Fruit fly (Drosophila melanogaster): ENCODE data around the gene CG32085.
A peak's percentile ranks its signal among the peaks of the same experiment; 100 is the strongest.

CG32085 gene

DNA sequence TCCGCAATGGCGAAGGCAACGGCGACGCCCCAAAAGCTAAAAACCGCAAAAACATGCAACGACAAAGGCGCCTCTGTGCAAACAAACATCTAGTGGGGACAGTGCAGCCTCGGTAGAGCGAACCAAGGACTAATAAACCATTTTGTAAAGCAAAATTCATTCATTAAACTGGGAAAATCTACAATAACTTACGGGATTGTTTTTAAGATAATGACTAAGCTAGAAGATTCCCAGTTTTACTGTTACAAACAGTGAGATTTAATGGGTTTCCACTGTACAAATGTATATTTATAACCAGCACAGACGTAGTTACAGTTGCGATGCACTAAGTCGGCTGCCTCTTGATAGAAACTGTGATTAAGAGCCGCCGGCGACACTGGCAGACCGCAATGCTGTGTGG is 24.0 kb downstream of the CG32085 start:
- TF ChIP-seq CG8478 (optimal IDR thresholded peaks at IDR 0.05) (no peak), CTCF (optimal IDR thresholded peaks at IDR 0.05) (no peak)

DNA sequence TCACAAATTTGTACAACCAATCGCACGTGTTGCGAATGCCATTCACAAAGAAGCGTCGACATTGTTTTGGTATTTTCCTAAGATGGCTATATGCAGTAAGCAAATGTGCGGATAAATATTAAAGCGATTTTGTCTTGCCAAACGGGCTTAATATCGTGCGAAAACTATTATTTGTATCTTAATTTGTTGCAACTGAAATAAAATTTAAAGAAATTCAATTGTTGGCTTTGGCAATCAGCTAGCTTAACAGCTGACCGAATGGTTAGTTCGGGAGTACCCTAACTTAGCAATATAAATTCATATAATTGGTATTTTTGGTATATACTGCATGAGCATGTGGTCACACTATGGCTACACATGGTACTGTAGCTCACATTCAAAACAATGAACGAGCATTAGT is 31.7 kb downstream of the CG32085 start, which contains the start of the genes RIOK1 and Polr3H:
RIOK1 (minus strand) TSS at position 65 of the 400 bp plus-strand sequence.
Polr3H (plus strand) TSS at position 347 of the 400 bp plus-strand sequence.
- TF ChIP-seq CTCF (optimal IDR thresholded peaks at IDR 0.05) (no peak), CG8478 (optimal IDR thresholded peaks at IDR 0.05) (no peak)

DNA sequence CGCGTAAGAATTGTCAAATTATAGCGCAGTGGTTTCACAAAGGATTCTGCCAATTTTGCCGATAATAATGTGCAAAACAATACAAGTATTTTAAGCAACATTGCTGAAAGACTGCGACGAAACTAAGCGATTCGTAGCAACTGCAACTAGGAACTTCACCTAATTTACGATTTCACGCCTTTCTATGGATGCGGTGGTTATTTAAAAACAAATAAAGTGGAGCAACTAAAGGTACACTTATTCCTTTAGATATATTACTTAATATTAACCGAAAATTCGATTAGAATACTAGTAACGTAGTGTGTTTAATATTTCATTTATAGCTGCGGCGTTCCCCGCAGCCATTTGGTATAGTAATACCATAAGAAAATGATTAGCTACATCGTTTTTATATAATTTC is 34.2 kb downstream of the CG32085 start, which contains the start of gene CG6071:
CG6071 (minus strand) TSS at position 101 of the 400 bp plus-strand sequence.
- TF ChIP-seq CTCF (optimal IDR thresholded peaks at IDR 0.05) = no peak

DNA sequence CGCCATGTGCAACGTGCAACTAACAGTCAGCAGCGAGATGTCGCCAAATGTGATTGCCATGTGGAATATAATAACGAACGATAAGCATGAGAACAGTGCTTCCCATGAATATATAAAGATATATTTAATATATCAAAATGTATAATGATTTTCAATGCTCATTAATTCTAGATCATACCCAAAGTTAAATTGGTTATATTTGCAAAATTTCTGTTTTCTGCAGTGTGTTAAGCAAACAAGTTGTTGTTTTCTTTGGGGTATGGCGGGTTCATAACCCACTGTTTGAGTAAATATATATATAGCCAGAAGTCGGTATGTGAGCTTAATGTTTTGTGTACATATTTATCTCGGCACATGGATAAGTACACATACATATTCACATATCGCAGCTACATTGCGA is 43.3 kb downstream of the CG32085 start:
- no peak for TF ChIP-seq CG8478 (optimal IDR thresholded peaks at IDR 0.05)
- TF ChIP-seq CTCF (optimal IDR thresholded peaks at IDR 0.05) = no peak

DNA sequence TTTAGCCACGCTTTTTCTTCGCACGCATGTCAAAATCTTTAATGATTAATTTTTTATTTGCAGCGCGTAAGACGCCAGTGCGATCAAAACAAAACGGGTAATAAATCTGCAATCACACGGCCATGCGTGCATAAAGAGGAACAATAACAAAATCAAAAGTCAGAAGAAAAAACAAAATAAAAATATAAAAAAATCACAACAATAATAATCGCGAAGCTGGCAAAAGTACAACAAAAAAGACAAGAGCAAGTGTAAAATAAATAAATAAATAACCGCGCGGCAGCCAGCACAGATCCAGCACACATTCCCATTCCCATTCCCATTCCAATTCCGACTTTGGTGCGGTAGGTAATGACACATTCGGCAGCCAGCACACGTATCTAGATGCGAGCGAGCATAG is 45.6 kb downstream of the CG32085 start:
- TF ChIP-seq CTCF (optimal IDR thresholded peaks at IDR 0.05) (no peak), CG8478 (optimal IDR thresholded peaks at IDR 0.05) (no peak)

DNA sequence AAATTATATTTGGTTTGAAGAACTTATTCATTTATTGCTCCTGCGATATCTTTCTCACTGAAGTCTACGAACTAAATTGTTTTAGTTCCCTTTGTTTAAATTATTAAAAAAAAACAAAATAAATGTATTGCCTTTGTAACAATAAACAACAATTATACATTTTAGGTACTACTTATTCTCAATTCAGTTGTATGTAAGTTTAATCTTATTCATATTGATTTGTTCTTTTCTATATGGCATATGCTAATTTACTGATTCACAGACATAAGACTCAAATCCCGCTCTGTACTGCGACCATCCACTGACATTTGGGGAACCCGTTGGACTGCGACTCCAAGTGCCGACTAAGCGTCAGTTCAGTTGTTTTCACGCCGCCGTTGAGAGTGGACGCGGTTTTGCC is 49.1 kb downstream of the CG32085 start, which contains the start of gene CG32091:
CG32091 (plus strand) TSS at position 301 of the 400 bp plus-strand sequence.
- TF ChIP-seq CTCF (optimal IDR thresholded peaks at IDR 0.05) = no peak
- no peak for TF ChIP-seq CG8478 (optimal IDR thresholded peaks at IDR 0.05)

DNA sequence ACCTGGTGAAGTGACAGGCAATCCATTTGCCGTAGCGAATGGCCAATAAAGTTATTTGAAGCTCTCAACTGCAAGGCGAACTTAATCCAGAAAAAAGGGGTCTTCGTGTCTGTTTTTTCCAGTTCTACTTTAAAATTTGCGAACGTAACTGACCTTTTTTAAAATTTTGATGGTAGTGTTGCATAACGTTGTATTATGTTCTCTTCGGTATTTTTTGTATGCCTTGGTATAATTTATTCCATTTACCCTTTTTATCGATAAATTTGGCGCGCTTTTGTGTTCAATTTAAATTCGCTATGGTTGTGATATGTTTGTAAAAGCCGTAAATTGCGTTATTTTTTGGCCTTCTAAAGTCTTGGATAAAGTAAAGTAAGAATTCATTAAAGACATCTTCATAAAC is 49.5 kb downstream of the CG32085 start:
- TF ChIP-seq CG8478 (optimal IDR thresholded peaks at IDR 0.05) (no peak), CTCF (optimal IDR thresholded peaks at IDR 0.05) (no peak)

DNA sequence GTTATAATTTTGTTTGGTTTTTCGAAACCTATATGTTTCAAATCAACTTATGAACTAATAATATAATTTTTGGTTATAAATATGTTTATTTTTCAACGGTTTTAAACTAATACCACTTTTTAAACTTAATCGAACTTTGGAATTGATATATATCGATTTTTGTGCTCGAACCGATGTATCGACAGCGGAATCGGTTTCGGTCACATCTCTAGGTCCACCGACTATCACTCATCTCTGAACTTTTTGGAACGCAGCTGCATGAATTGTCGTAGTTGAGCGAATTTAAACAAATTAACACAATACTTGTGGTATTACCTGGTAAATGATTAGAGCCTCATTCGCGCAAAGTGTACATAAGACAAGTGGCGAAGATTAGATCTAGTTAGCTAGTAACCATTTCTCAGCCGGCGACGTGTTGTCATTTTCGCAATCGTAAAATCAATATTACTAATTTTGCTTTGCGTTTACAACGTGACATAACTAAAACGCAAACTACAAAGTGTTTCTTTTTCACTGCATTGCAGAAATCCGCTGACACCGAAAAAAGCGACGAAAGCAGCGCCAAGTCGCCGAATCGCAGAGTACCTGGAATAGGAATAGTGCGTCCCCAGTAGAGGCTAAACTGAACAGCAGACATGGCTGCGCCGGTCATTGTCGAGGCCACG is 52.2 kb downstream of the CG32085 start, which contains the start of gene Apt1:
Apt1 (plus strand) TSS at position 219 of the 665 bp plus-strand sequence.
- TF ChIP-seq CTCF (optimal IDR thresholded peaks at IDR 0.05) (peak in 1 of 2 experiments; percentile 16), CG8478 (optimal IDR thresholded peaks at IDR 0.05) (no peak)

DNA sequence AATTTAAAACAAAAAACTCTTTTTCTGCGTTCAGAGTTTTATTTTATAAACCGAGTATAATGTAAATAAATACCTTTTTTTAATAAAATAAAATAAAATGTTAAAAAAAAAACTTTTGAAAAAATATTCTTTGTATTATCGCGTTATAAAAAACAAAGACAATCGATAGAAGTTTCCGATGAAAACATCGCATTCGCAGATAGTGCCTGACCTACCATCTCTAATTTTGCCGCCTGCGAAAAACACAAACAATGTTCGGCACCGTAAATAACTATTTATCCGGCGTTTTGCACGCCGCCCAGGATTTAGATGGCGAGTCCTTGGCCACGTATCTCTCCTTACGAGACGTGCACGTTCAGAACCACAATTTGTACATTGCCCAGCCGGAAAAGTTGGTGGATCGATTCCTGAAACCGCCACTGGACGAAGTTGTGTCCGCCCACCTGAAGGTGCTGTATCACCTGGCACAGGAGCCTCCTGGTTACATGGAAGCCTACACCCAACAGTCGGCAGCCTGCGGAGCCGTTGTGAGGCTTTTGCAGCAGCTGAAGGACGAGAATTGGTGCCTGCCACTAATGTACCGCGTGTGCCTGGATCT is 53.8 kb downstream of the CG32085 start, which contains the start of gene PCID2:
PCID2 (plus strand) TSS at position 213 of the 598 bp plus-strand sequence.
- TF ChIP-seq CG8478 (optimal IDR thresholded peaks at IDR 0.05) = no peak

DNA sequence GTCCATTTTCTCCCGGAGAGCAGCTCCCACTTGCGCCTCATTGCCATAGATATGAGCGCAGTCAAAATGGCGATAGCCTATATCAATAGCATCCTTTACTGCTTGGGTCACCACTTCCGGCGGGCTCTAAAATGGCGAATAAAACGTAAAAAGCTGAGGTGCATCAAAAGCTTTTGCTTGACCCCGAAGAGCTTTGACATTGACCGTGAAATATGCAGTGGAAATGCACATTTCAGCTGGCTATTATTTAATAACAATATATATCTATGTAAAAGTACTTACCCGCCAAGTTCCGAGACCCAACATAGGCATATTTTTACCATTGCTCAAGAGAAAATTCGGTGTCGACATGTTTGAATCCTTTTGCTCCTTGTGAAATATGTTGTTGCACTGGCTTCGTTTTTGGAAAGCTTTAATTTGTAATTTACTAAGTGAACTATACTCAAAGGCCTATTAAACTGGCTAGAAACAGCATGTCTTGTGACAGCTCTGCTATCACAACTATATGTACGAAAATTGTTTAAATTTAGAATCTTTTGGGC is 54.4 kb downstream of the CG32085 start, which contains the start of gene CG6083:
CG6083 (minus strand) TSS at position 492 of the 542 bp plus-strand sequence.
- no peak for TF ChIP-seq CTCF (optimal IDR thresholded peaks at IDR 0.05)
- no peak for TF ChIP-seq CG8478 (optimal IDR thresholded peaks at IDR 0.05)

DNA sequence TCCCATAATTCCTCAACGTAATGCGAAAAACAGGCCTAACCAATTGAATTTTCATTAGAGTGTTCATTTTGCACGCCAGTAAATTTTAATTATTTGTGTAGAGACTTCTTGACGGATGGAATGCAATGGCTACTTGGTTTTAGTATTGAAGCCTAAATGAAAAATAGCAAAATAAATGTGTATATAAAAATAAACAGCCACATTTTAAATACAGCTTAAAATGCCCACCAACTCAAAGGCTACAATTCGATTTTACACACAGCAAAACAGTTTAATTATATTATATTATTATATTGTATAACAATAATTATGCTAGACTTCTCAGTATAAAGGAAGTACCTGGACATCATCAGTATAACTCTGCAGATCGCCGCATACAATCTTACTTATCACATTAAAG is 55.9 kb downstream of the CG32085 start, which contains the start of gene Akr1B:
Akr1B (minus strand) TSS at position 101 of the 400 bp plus-strand sequence.
- no peak for TF ChIP-seq CG8478 (optimal IDR thresholded peaks at IDR 0.05)
- TF ChIP-seq CTCF (optimal IDR thresholded peaks at IDR 0.05) = no peak

DNA sequence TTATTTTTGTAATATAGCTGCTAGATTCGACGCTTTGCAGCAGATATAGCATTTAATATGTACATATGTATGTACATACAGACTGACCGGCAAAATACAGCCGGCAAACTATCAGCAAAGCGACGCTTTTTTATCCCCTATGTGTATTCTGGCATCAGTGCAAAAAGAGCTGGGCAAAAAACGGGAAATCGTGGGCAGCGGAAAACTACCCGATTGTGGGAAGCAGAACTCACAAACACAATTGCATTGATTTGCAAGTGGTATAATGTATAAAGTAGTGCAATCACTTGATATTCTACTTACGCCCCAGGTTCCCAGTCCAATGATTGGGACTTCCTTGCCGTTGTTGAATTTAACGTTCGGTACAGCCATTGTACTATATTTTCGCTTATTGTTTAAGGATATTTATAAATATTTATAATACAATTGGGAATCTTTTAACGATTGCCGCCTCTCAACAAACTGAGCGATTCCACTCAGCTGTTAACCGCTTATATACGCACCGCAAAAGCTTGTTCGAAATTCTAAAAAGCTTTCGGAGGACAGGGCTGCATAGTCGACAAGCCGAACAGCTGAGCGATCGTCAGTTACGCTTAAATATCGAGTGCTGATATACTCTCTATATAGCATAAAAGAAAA is 56.8 kb downstream of the CG32085 start:
- TF ChIP-seq CTCF (optimal IDR thresholded peaks at IDR 0.05) (no peak), CG8478 (optimal IDR thresholded peaks at IDR 0.05) (no peak)

DNA sequence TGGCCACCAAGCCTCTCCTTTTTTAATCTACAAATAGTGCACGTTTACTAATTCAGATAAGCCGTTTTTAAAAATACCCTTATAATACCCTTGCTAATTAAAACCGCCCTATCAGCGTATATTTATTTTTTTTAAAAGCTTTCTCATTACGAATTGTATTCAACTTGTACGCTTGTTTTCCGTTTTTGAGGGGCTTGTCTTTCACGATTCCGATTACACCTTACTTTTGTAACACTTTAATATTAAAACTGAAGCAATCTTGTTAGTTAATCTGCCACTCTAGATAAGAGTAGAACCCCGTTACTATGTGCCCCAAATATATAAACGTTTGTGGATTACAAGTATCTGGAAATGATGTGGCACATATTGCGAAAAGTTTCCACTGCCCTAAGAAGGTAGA is 57.4 kb downstream of the CG32085 start:
- no peak for TF ChIP-seq CTCF (optimal IDR thresholded peaks at IDR 0.05)
- no peak for TF ChIP-seq CG8478 (optimal IDR thresholded peaks at IDR 0.05)

DNA sequence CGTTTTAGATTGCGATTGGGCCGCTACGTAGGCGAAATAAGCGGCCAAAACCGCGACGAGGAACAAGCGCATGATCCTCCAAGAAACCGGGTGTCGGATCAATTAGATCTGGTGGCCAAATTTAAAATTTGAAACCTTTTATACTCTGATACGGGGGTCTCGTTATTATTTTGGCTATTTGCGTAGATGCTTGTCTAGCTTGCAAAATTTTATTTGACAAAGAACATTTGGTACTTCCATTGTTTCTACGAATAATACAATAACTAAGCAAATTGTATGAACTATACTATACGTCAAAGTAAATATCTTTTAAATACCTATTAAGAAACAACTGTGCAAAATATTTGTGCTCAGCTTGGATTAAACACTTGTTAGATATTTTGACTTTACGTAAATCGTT is 60.1 kb downstream of the CG32085 start, which contains the start of gene Muc68Ca:
Muc68Ca (minus strand) TSS at position 101 of the 400 bp plus-strand sequence.
- TF ChIP-seq CG8478 (optimal IDR thresholded peaks at IDR 0.05) (no peak), CTCF (optimal IDR thresholded peaks at IDR 0.05) (no peak)

DNA sequence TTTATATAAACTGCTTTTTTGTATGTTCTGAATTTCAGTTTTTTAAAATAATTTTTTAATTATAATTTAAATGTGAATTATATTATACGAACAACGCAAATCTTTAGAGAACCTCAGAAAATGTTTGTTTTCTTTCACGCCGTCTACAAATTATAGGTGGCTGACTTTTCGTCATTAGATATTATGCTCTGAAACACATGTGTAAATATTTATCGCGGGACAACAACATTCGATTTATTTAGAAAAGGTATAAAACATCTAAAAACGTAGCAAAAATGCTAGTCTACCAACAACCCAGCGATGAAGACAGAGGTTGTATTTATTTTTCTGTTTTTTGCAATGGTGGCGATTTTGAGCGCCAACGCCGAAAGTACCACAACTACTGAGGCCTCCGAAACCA is 70.3 kb downstream of the CG32085 start, which contains the start of gene CG42832:
CG42832 (plus strand) TSS at position 301 of the 400 bp plus-strand sequence.
- TF ChIP-seq CTCF (optimal IDR thresholded peaks at IDR 0.05) (no peak), CG8478 (optimal IDR thresholded peaks at IDR 0.05) (no peak)
